Worm (Caenorhabditis elegans) whole organism, L4/young adult: ENCODE data around the gene str-1.

Experiments
- W03F9.2 ChIP-seq: fragments of 150-350 bp; optimal IDR thresholded peaks from 2 replicates; lab custom pipeline; 2014; ENCODE audit warnings: missing biosample characterization, missing genetic modification characterization
- dao-5 ChIP-seq: sonication (generic microtip); optimal IDR thresholded peaks from 2 replicates; lab custom pipeline; 2016; ENCODE audit warnings: missing genotype, missing genetic modification characterization, moderate library complexity, missing compliant biosample characterization
- him-1 ChIP-seq: sonication (generic microtip); optimal IDR thresholded peaks from 2 replicates; lab custom pipeline; 2016; ENCODE audit warnings: missing genotype, missing genetic modification reagents, missing genetic modification characterization, missing compliant biosample characterization

str-1 gene

DNA sequence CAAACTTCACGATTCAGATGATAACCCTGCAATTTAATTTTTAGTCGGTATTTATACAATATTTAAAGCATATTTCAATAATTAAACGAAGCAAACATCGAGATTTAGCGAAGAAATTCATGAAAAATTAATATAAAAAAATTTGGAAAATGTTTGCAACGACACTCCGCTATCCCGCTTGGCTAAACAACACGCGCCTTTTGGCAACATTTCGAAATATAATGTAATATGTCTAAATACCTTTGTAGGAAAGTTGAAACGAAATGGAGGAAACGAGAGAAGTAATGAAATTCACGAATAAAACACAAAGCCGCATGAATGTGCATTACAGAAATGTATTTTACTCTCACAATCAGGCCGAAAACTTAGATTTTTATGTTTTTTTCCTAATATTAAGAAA lies 7.9 kb upstream of the str-1 start, which contains the start of gene rpc-1:
rpc-1 (minus strand) TSS at position 26 of the 400 bp plus-strand sequence.
- TF ChIP-seq W03F9.2 (tag; lab: Kevin White, UChicago) (no peak), him-1 (tag; lab: Kevin White, UChicago) (no peak), dao-5 (tag; lab: Kevin White, UChicago) (no peak)

DNA sequence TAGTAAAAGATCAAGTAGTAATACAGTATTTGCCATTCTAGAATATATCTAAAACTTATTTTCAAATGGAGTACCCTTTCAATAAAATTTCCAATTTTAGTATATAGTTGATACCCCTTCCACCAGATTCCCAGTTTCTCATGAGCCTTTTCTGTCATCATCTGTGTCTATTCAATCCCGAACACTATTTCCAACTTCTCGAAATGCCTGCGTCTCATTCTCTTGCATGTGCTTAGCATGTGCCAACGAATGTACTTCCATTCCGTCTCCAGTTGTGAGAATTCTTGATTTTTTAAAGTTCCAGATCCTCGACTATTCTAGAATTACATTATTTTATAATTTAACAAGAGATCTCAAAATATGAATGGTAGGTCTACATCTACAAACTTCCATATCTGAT lies 7.0 kb upstream of the str-1 start, which contains the start of gene C42D4.18:
C42D4.18 (plus strand) TSS at position 231 of the 400 bp plus-strand sequence.
- TF ChIP-seq dao-5 (tag; lab: Kevin White, UChicago) = no peak
- TF ChIP-seq W03F9.2 (tag; lab: Kevin White, UChicago) = no peak
- TF ChIP-seq him-1 (tag; lab: Kevin White, UChicago) = no peak

DNA sequence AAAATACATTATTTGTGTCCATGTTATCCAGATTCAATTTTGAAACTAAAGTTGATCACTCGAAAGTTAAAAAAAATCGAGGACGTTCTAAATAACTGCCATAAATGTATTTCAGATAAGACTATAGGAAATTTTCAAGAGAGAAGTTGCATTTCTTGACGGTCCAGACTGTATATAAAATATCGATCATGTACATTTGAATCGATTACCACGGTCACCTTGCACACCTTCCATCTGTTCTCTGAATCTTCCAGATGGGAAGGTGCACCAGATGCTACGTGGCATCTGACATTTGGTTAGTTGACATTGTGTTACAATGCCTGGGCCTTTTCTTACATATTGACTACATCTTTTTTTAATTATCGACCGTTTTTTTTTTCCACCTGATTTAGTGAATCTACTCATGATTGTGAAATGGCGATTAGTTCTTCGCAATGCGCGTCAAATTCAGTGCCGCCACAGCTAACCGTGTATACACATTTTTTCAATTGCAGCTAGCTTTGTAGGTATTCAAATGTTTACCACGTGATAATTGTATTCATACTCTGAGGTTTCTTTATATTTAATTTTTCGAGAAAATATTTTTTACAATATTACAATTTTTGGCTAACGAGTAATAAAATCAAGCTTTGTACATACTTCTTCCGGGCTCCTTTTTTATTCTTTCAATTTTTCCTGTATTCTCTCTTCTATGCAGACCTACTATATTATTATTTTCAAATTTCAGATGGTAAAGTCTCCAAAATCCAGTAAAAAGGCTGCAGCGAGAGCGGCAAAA lies 5.4 kb upstream of the str-1 start, which contains the start of gene skr-16:
skr-16 (plus strand) TSS at position 728 of the 778 bp plus-strand sequence.
- no peak for TF ChIP-seq W03F9.2 (tag; lab: Kevin White, UChicago)
- TF ChIP-seq him-1 (tag; lab: Kevin White, UChicago) = no peak
- no peak for TF ChIP-seq dao-5 (tag; lab: Kevin White, UChicago)

DNA sequence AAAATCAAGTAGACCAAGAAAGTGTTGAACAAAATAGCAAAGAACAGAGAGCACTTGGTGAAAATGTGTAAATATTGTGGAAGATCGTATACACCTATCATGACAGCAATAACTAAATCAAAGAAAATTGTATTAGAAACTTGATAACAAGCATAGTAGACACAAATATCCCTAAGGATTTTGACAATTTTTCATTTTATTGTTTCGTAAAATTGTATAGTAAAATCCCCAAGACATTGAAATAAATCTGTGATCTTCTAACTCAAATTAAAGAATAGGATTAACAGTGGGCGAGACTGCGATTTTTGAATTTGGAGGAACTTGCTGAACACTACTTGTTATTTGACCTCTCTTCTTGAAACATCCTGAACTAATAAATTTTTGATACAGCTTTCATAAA lies 2.4 kb upstream of the str-1 start, which contains the start of gene str-220:
str-220 (minus strand) TSS at position 101 of the 400 bp plus-strand sequence.
- no peak for TF ChIP-seq dao-5 (tag; lab: Kevin White, UChicago)
- no peak for TF ChIP-seq W03F9.2 (tag; lab: Kevin White, UChicago)
- no peak for TF ChIP-seq him-1 (tag; lab: Kevin White, UChicago)

DNA sequence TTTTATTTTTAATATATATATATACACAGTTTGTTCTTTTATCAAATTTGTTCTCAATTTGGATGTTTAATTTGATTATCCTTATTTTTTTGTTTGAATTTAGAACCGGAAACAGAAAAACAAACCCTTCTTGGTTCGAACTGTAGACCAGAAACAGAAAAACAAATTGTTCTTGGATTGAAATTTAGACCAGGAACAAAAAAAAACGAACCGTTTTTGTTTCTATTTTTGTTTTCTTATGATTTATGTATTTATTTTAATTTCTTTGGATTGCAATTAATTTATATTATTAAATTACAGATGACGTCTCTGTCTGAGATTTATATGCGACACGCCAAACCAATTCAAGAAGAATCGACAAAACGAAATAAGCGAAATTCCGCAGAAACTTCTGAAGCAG lies 1.8 kb downstream of the str-1 start, which contains the start of gene C42D4.19:
C42D4.19 (plus strand) TSS at position 301 of the 400 bp plus-strand sequence.
- TF ChIP-seq W03F9.2 (tag; lab: Kevin White, UChicago) (no peak), dao-5 (tag; lab: Kevin White, UChicago) (no peak), him-1 (tag; lab: Kevin White, UChicago) (no peak)

DNA sequence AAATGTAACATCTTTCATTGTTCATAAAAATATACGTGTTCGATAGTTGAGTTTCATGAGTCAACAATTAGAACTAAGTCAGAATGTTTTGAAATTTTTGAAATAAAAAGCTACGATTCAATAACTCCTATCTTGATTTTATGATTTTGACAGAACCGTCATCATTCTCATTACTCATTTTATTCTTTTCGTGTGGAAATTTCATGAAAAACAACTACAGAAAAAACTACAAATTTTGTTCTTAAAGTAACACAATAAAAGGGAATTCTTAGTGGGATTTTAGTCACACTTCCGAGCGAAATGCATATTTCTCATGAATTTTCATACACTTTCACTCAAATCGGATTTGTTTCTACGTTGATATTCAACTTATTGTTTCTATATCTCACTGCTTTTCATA lies 3.3 kb downstream of the str-1 start, which contains the start of gene str-44:
str-44 (plus strand) TSS at position 301 of the 400 bp plus-strand sequence.
- TF ChIP-seq dao-5 (tag; lab: Kevin White, UChicago) (no peak), him-1 (tag; lab: Kevin White, UChicago) (no peak), W03F9.2 (tag; lab: Kevin White, UChicago) (no peak)

DNA sequence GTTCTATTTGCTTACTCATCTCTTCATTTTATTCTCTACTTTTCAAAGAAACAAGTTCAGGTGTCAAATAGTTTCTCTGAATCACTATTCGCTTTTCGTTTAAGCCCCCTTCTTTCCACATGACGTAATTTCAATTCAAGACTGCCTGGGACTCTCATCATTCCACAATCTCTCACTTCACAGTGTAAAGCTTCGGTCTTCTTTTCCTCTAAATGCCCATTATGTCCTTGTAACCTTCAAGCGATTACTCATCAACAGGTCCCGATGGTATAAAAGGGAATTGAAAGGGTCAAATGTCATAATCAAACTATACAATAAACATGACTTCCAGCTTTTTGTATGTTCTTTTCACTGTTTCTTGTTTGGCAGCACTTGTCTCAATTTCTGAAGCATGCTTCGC lies 5.4 kb downstream of the str-1 start, which contains the start of gene C42D4.3:
C42D4.3 (plus strand) TSS at position 298 of the 400 bp plus-strand sequence.
- no peak for TF ChIP-seq W03F9.2 (tag; lab: Kevin White, UChicago)
- TF ChIP-seq dao-5 (tag; lab: Kevin White, UChicago) = no peak
- no peak for TF ChIP-seq him-1 (tag; lab: Kevin White, UChicago)

DNA sequence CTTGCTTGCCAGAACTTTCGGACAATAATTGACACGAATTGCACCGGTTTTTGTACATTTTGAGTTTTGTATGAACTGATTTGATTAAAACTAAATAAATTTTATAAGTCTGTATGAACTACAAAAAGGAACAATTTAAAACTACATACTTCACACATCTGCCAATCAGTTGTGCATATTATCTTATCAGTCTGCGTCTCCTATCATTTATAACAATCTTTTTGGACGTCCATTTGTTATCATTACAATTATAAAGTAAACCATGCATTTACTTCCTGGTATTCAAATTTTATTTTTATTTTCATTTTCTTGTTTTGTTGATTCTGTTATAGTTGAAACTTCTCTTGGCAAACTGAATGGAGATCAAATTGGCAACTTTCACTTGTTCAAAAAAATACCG lies 6.7 kb downstream of the str-1 start, which contains the start of gene cest-10:
cest-10 (plus strand) TSS at position 254 of the 400 bp plus-strand sequence.
- no peak for TF ChIP-seq him-1 (tag; lab: Kevin White, UChicago)
- TF ChIP-seq W03F9.2 (tag; lab: Kevin White, UChicago) = peak; percentile 6

DNA sequence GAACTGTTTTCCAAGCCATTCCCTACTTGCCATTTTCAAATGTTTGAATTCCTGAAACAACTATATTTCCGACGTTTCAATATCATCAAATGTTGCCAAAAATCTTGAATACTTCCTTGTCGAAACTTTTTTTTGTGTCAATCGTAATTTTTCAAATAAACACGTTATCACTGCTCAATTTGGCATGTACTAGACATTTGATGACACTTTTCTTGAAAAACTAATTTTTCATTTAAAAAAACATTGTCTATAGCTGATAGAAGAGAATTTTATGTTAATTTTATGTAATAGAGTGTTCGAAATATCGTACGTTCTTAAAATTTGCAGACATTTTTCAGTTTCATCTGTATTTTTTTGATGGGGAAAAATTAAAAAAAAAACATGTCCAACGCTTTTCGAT lies 9.2 kb downstream of the str-1 start:
- TF ChIP-seq him-1 (tag; lab: Kevin White, UChicago) = no peak
- peak; percentile 12 for TF ChIP-seq W03F9.2 (tag; lab: Kevin White, UChicago)

DNA sequence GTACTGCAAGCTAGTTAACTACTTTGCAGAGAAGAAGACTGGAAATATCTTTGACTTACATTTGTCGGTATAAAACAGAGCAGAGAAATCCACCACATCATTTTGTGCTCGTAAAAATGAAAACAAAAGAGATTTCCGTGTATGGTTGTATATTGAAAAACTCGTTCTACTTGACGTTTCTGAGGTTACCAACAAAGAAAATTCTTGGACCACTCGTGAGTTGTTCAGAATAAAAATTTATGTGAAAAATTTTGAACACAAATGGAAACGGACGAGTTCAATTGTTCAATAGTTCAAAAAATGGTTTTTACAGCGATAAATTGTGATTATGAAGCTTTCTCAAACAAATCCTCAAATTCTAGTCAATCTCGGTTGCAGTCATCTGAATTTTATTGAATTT lies 11.0 kb downstream of the str-1 start, which contains the start of gene clec-179:
clec-179 (minus strand) TSS at position 101 of the 400 bp plus-strand sequence.
- TF ChIP-seq W03F9.2 (tag; lab: Kevin White, UChicago) (no peak), him-1 (tag; lab: Kevin White, UChicago) (no peak), dao-5 (tag; lab: Kevin White, UChicago) (no peak)

DNA sequence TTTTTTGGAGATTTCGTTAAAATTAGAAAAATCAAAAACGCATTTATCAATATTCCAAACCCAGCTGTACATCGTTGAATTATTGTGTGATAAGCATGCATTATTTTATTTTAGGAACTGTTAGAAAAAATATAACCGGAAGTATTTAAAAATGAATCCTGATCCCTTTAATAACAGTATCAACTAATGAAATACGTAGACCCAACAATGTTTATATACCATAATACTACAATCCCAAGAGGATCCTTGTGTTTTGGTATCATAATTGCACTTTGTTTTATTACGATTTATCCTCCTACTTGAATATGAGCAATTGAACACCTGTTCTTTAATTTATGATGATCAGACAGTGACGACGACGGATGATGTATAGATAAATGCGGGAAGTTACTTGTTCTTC lies 13.2 kb downstream of the str-1 start, which contains the start of gene str-249:
str-249 (minus strand) TSS at position 101 of the 400 bp plus-strand sequence.
- no peak for TF ChIP-seq W03F9.2 (tag; lab: Kevin White, UChicago)
- no peak for TF ChIP-seq dao-5 (tag; lab: Kevin White, UChicago)
- no peak for TF ChIP-seq him-1 (tag; lab: Kevin White, UChicago)

DNA sequence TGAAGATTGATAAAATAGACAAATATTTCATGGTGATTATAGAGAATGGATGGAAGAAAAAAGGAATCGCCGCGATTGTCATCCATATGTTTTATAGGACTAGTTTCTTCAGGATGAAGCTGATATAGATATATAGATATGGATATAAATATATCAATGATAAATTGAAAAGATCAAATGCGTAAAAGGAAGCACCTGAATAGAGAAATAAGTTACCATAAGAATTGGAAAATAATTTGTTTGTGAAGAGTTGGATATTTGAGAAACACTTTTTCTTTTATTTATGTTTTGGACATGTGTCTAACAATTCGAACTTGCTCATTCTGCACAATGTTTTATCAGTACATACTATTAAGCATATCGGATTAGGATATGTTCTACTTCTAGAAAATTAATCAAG lies 14.4 kb downstream of the str-1 start, which contains the start of gene C42D4.13:
C42D4.13 (minus strand) TSS at position 101 of the 400 bp plus-strand sequence.
- TF ChIP-seq dao-5 (tag; lab: Kevin White, UChicago) = no peak
- TF ChIP-seq W03F9.2 (tag; lab: Kevin White, UChicago) = no peak
- no peak for TF ChIP-seq him-1 (tag; lab: Kevin White, UChicago)
